Worm (Caenorhabditis elegans): ENCODE results near the gene arf-1.

DNA sequence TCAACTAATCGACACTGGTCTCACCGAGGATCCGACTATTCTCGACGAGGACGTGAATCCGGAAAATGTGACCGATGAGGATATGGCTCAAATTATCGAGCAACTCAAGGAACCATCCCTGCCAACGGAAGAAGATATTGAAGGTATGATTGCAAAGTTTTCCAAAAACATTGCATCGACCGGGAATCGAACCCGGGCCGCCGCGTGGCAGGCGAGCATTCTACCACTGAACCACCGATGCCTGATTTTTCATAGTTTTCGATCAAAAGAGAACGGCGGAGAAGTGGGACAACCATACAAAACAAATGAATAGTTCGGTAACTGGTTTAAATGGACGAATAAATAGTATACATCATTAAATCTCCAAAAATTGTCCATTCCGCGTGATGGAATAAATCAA, 47.2 kb downstream of the arf-1 start:
- TF ChIP-seq ama-1 (optimal IDR thresholded peaks at IDR 0.05) (no peak), sea-1 (GFP tag; conservative IDR thresholded peaks at IDR 0.05) (no peak), hnd-1 (tag; optimal IDR thresholded peaks at IDR 0.05) (no peak), tbx-37 (GFP tag; conservative IDR thresholded peaks at IDR 0.05) (no peak), tbx-11 (GFP tag; IDR thresholded peaks at IDR 0.05) (no peak), B0310.2 (tag; optimal IDR thresholded peaks at IDR 0.05) (no peak), ceh-36 (tag; optimal IDR thresholded peaks at IDR 0.05) (no peak), hmg-4 (GFP tag; optimal IDR thresholded peaks at IDR 0.05) (no peak), ets-7 (tag; optimal IDR thresholded peaks at IDR 0.05) (no peak), flt-1 (GFP tag; IDR thresholded peaks at IDR 0.05) (no peak), pes-1 (GFP tag; IDR thresholded peaks at IDR 0.05) (no peak)
